Fruit fly (Drosophila melanogaster): ENCODE measurements around the gene Muc11A.

Muc11A gene

DNA sequence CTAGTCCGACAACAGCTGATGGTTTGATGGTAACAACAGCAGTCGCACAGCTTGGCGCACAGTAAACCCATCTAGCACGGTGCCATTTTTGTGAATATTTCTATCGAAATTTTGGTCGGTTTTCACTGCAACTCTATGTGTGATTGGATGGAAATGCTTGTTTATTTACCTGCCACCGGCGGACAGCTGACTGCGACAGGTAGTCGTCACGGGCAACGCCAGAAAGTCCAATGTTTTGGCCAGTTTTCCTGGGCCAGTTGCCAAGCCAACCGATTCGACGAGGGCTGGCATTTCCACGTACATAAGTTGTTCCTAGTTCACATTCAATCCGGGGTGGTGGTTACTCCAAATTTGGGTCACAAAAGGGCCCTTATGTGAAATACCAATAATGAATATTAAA is 44.1 kb downstream of the Muc11A start, which contains the start of gene CG11356:
Gene CG11356 (minus strand): TSS at position 101 of the 400 bp plus-strand sequence.
- no peak for TF ChIP-seq h (GFP tag; optimal IDR thresholded peaks at IDR 0.05)

DNA sequence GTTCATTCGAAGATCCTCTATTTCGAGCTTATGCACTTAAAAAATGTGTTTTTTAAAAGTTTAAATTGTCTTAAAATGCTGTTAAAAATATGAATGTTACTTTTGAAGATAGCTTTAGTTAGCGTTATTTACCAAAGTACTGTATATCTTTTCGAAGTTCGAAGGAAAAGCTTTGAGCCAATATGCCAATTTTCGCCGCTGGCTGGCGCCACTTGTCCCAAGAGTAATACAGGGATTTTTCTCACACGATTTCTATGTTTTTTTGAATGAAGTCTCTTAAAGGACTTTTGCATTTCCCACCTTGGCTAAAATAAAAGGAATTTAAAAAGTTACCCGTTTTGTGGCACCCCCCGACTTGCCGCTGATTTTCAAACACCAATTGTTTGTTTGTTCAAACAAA is 44.6 kb downstream of the Muc11A start:
- TF ChIP-seq h (GFP tag; optimal IDR thresholded peaks at IDR 0.05) (no peak), foxo (GFP tag; optimal IDR thresholded peaks at IDR 0.05) (no peak), Sp1 (GFP tag; optimal IDR thresholded peaks at IDR 0.05) (no peak), woc (GFP tag; optimal IDR thresholded peaks at IDR 0.05) (no peak), HLH106 (tag; optimal IDR thresholded peaks at IDR 0.05) (no peak), usp (GFP tag; optimal IDR thresholded peaks at IDR 0.05) (no peak), Dfd (GFP tag; optimal IDR thresholded peaks at IDR 0.05) (no peak), N (GFP tag; optimal IDR thresholded peaks at IDR 0.05) (no peak), lola (GFP tag; optimal IDR thresholded peaks at IDR 0.05) (no peak)

DNA sequence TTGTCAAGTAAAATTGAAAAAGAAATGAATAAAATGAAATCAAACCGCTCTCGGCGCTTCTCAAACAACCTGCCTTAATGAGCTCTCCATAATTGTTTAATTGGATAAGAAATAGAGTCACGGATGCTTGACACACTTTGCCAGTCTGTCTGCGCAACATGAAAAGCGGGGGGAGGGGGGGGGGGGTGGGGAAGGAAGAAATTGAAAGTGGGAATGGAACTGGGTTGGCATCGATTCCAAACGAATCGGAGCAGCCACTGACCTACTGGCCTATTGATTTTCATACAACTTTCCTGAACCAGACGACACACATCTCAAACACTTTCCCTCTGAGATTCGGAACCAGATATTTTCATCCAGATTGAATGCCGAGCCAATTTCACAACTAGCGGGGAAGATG is 47.3 kb downstream of the Muc11A start, which contains the start of gene CG2750:
Gene CG2750 (plus strand): TSS at position 301 of the 400 bp plus-strand sequence.
- TF ChIP-seq usp (GFP tag; optimal IDR thresholded peaks at IDR 0.05) (no peak), N (GFP tag; optimal IDR thresholded peaks at IDR 0.05) (no peak), dmrt93B (GFP tag; optimal IDR thresholded peaks at IDR 0.05) (no peak), lola (GFP tag; optimal IDR thresholded peaks at IDR 0.05) (no peak), Hnf4 (GFP tag; optimal IDR thresholded peaks at IDR 0.05) (no peak), br (GFP tag; optimal IDR thresholded peaks at IDR 0.05) (no peak), Vsx2 (GFP tag; optimal IDR thresholded peaks at IDR 0.05; ENCODE audit: partially characterized antibody) (no peak), tai (GFP tag; optimal IDR thresholded peaks at IDR 0.05) (no peak), Dif (GFP tag; optimal IDR thresholded peaks at IDR 0.05; ENCODE audit: partially characterized antibody) (no peak), foxo (GFP tag; optimal IDR thresholded peaks at IDR 0.05) (no peak), dl (GFP tag; optimal IDR thresholded peaks at IDR 0.05; ENCODE audit: insufficient read depth in 1 of 2, partially characterized antibody in 2 of 2) (no peak), pan (optimal IDR thresholded peaks at IDR 0.05) (no peak), Myc (optimal IDR thresholded peaks at IDR 0.05) (no peak), ey (GFP tag; optimal IDR thresholded peaks at IDR 0.05) (no peak)
